Worm (Caenorhabditis elegans) whole organism, L4 larva: Measurements from ENCODE around the gene K12H6.9.

Source experiments
- F26F4.8 ChIP-seq: fragments of 200-800 bp; sonication (Bioruptor generic); conservative IDR thresholded peaks from 2 replicates; pipeline ENCODE4 v1.3.6; 2022; ENCODE audit warnings: missing genetic modification characterization, missing compliant biosample characterization
- F49E8.2 ChIP-seq: sonication (generic microtip); optimal IDR thresholded peaks from 2 replicates; lab custom pipeline; 2016; ENCODE audit warnings: missing compliant biosample characterization, mild to moderate bottlenecking, missing genetic modification characterization, borderline replicate concordance
- T20F7.1 ChIP-seq: fragments of 200-800 bp; sonication (Bioruptor generic); optimal IDR thresholded peaks from 2 replicates; lab custom pipeline; 2018; ENCODE audit warnings: mild to moderate bottlenecking, missing genetic modification characterization, missing compliant biosample characterization
- ZK337.2 ChIP-seq: fragments of 200-800 bp; sonication (Bioruptor generic); IDR thresholded peaks from 2 replicates; pipeline ENCODE4 v1.3.6; 2022; ENCODE audit warnings: missing genetic modification reagents, missing genetic modification characterization, missing compliant biosample characterization
- ZK546.5 ChIP-seq, 2 experiments: sonication (generic microtip); optimal IDR thresholded peaks; 2 replicates each; lab custom pipeline; 2017; ENCODE audit warnings: missing biosample characterization in 2 of 2, missing genetic modification characterization in 2 of 2
- aha-1 ChIP-seq: fragments of 150-350 bp; peaks from one replicate; lab custom pipeline; 2014; ENCODE audit warnings: missing biosample characterization, missing genetic modification characterization
- ama-1 ChIP-seq: fragments of 150-350 bp; optimal IDR thresholded peaks from 2 replicates; lab custom pipeline; 2014; ENCODE audit warnings: inconsistent platforms, mixed read lengths
- arid-1 ChIP-seq: fragments of 200-800 bp; sonication (Bioruptor generic); conservative IDR thresholded peaks from 2 replicates; pipeline ENCODE4 v1.3.6; 2022; ENCODE audit warnings: missing genetic modification reagents, missing genetic modification characterization, missing compliant biosample characterization
- ceh-28 ChIP-seq: fragments of 150-350 bp; optimal IDR thresholded peaks from 2 replicates; lab custom pipeline; 2014; ENCODE audit warnings: missing biosample characterization, missing genetic modification reagents, missing genetic modification characterization
- ceh-44 ChIP-seq: fragments of 200-800 bp; sonication (Bioruptor generic); IDR thresholded peaks from 2 replicates; pipeline ENCODE4 v1.3.6; 2022; ENCODE audit warnings: missing genetic modification reagents, missing genetic modification characterization, missing compliant biosample characterization
- ceh-62 ChIP-seq: sonication (generic microtip); optimal IDR thresholded peaks from 2 replicates; lab custom pipeline; 2017; ENCODE audit warnings: missing biosample characterization, missing genetic modification characterization
- ceh-82 ChIP-seq: sonication (generic microtip); optimal IDR thresholded peaks from 2 replicates; lab custom pipeline; 2017; ENCODE audit warnings: missing biosample characterization, missing genetic modification characterization
- ces-1 ChIP-seq: fragments of 150-350 bp; sonication (generic microtip); optimal IDR thresholded peaks from 4 replicates; lab custom pipeline; 2014; ENCODE audit warnings: missing biosample characterization, missing genetic modification reagents, missing genetic modification characterization
- daf-12 ChIP-seq: fragments of 150-350 bp; optimal IDR thresholded peaks from 2 replicates; lab custom pipeline; 2014; ENCODE audit warnings: missing biosample characterization, missing genetic modification reagents, missing genetic modification characterization
- daf-19 ChIP-seq: fragments of 200-800 bp; sonication (Bioruptor generic); conservative IDR thresholded peaks from 2 replicates; pipeline ENCODE4 v1.3.6; 2022; ENCODE audit warnings: missing genetic modification characterization, missing compliant biosample characterization
- dmd-6 ChIP-seq: fragments of 200-800 bp; sonication (Bioruptor generic); IDR thresholded peaks from 2 replicates; pipeline ENCODE4 v1.3.6; 2022; ENCODE audit warnings: missing genetic modification reagents, missing genetic modification characterization, missing compliant biosample characterization
- dmd-8 ChIP-seq: fragments of 200-800 bp; sonication (Bioruptor generic); IDR thresholded peaks from 2 replicates; pipeline ENCODE4 v1.3.6; 2022; ENCODE audit warnings: missing genetic modification characterization, missing compliant biosample characterization
- dmd-9 ChIP-seq: fragments of 200-800 bp; sonication (Bioruptor generic); IDR thresholded peaks from 2 replicates; pipeline ENCODE4 v1.3.6; 2022; ENCODE audit warnings: missing genetic modification reagents, missing genetic modification characterization, missing compliant biosample characterization
- duxl-1 ChIP-seq: sonication (generic microtip); optimal IDR thresholded peaks from 2 replicates; lab custom pipeline; 2016; ENCODE audit warnings: mild to moderate bottlenecking, missing genetic modification characterization, moderate library complexity, missing compliant biosample characterization; ENCODE audit not compliant: poor library complexity
- dve-1 ChIP-seq: sonication (generic microtip); optimal IDR thresholded peaks from 2 replicates; lab custom pipeline; 2017; ENCODE audit warnings: antibody characterized with exemption, mild to moderate bottlenecking, missing genetic modification characterization, missing compliant biosample characterization; ENCODE audit not compliant: insufficient read depth
- fos-1 ChIP-seq: fragments of 150-350 bp; optimal IDR thresholded peaks from 2 replicates; lab custom pipeline; 2014; ENCODE audit warnings: missing biosample characterization, missing genetic modification characterization
- gei-8 ChIP-seq: fragments of 200-800 bp; sonication (Bioruptor generic); optimal IDR thresholded peaks from 2 replicates; lab custom pipeline; 2018; ENCODE audit warnings: mild to moderate bottlenecking, missing genetic modification characterization, missing compliant biosample characterization
- hlh-11 ChIP-seq: fragments of 200-800 bp; sonication (Bioruptor generic); optimal IDR thresholded peaks from 2 replicates; lab custom pipeline; 2018; ENCODE audit warnings: mild to moderate bottlenecking, missing genetic modification characterization, missing compliant biosample characterization
- hlh-30 ChIP-seq: sonication (generic microtip); optimal IDR thresholded peaks from 2 replicates; lab custom pipeline; 2017; ENCODE audit warnings: antibody characterized with exemption, mild to moderate bottlenecking, missing genetic modification characterization, missing compliant biosample characterization; ENCODE audit not compliant: insufficient read depth
- hmg-1.1 ChIP-seq: fragments of 200-800 bp; sonication (Bioruptor generic); IDR thresholded peaks from 2 replicates; pipeline ENCODE4 v1.3.6; 2022; ENCODE audit warnings: missing genetic modification reagents, missing genetic modification characterization, missing compliant biosample characterization
- lim-7 ChIP-seq: fragments of 200-800 bp; sonication (Bioruptor generic); IDR thresholded peaks from 2 replicates; pipeline ENCODE4 v1.3.6; 2022; ENCODE audit warnings: missing genetic modification characterization, missing compliant biosample characterization
- lin-1 ChIP-seq: fragments of 200-800 bp; sonication (Bioruptor generic); IDR thresholded peaks from 2 replicates; pipeline ENCODE4 v1.3.6; 2022; ENCODE audit warnings: missing genetic modification reagents, missing genetic modification characterization, missing compliant biosample characterization
- madf-9 ChIP-seq: fragments of 200-800 bp; sonication (Bioruptor generic); conservative IDR thresholded peaks from 2 replicates; pipeline ENCODE4 v1.3.6; 2022; ENCODE audit warnings: missing genetic modification reagents, missing genetic modification characterization, missing compliant biosample characterization
- mep-1 ChIP-seq: fragments of 150-350 bp; sonication (generic microtip); optimal IDR thresholded peaks from 3 replicates; lab custom pipeline; 2014; ENCODE audit warnings: missing biosample characterization, missing genetic modification characterization
- mxl-2 ChIP-seq: fragments of 200-800 bp; sonication (Bioruptor generic); conservative IDR thresholded peaks from 2 replicates; pipeline ENCODE4 v1.3.6; 2022; ENCODE audit warnings: missing genetic modification reagents, missing genetic modification characterization, missing compliant biosample characterization
- nhr-102 ChIP-seq: sonication (generic microtip); optimal IDR thresholded peaks from 2 replicates; lab custom pipeline; 2016; ENCODE audit warnings: mild to moderate bottlenecking, missing genetic modification characterization, moderate library complexity, missing compliant biosample characterization
- nhr-11 ChIP-seq: fragments of 150-350 bp; optimal IDR thresholded peaks from 2 replicates; lab custom pipeline; 2014; ENCODE audit warnings: missing biosample characterization, missing genetic modification characterization
- nhr-237 ChIP-seq: sonication (generic microtip); optimal IDR thresholded peaks from 2 replicates; lab custom pipeline; 2017; ENCODE audit warnings: missing biosample characterization, missing genetic modification characterization
- nhr-28 ChIP-seq: fragments of 150-350 bp; optimal IDR thresholded peaks from 2 replicates; lab custom pipeline; 2014; ENCODE audit warnings: missing biosample characterization, missing genetic modification characterization
- nhr-42 ChIP-seq: fragments of 200-800 bp; sonication (Bioruptor generic); IDR thresholded peaks from 2 replicates; pipeline ENCODE4 v1.3.6; 2022; ENCODE audit warnings: missing genetic modification characterization, missing compliant biosample characterization
- nhr-48 ChIP-seq: sonication (generic microtip); optimal IDR thresholded peaks from 2 replicates; lab custom pipeline; 2016; ENCODE audit warnings: mild to moderate bottlenecking, missing genetic modification characterization, missing compliant biosample characterization
- nhr-6 ChIP-seq: fragments of 150-350 bp; optimal IDR thresholded peaks from 2 replicates; lab custom pipeline; 2014; ENCODE audit warnings: missing biosample characterization, missing genetic modification characterization
- nhr-76 ChIP-seq: fragments of 150-350 bp; optimal IDR thresholded peaks from 2 replicates; lab custom pipeline; 2014; ENCODE audit warnings: missing biosample characterization, missing genetic modification characterization
- pha-4 ChIP-seq, 2 experiments: fragments of 150-350 bp in 1 of 2; fragments of 200-800 bp in 1 of 2; sonication (Bioruptor generic) in 1 of 2; IDR thresholded peaks in 1 of 2; optimal IDR thresholded peaks in 1 of 2; 2 replicates each; pipeline versions ENCODE4 v1.3.6 to Lab custom; 2014 to 2022; ENCODE audit warnings: missing genetic modification characterization in 2 of 2, missing genetic modification reagents in 2 of 2, missing biosample characterization in 1 of 2, missing compliant biosample characterization in 1 of 2
- php-3 ChIP-seq: fragments of 200-800 bp; sonication (Bioruptor generic); IDR thresholded peaks from 2 replicates; pipeline ENCODE4 v1.3.6; 2022; ENCODE audit warnings: missing genetic modification reagents, missing genetic modification characterization, missing compliant biosample characterization
- set-16 ChIP-seq: fragments of 200-800 bp; sonication (Bioruptor generic); IDR thresholded peaks from 2 replicates; pipeline ENCODE4 v1.3.6; 2022; ENCODE audit warnings: missing genetic modification reagents, missing genetic modification characterization, missing compliant biosample characterization
- skn-1 ChIP-seq: fragments of 150-350 bp; optimal IDR thresholded peaks from 2 replicates; lab custom pipeline; 2014; ENCODE audit warnings: missing biosample characterization, missing genetic modification characterization
- snpc-1.2 ChIP-seq: fragments of 200-800 bp; sonication (Bioruptor generic); IDR thresholded peaks from 2 replicates; pipeline ENCODE4 v1.3.6; 2022; ENCODE audit warnings: missing genetic modification reagents, missing genetic modification characterization, missing compliant biosample characterization
- spr-1 ChIP-seq: sonication (generic microtip); optimal IDR thresholded peaks from 2 replicates; lab custom pipeline; 2016; ENCODE audit warnings: mild to moderate bottlenecking, missing genetic modification characterization, missing compliant biosample characterization
- tra-1 ChIP-seq: fragments of 200-800 bp; sonication (Bioruptor generic); IDR thresholded peaks from 2 replicates; pipeline ENCODE4 v1.3.6; 2022; ENCODE audit warnings: missing genetic modification reagents, missing genetic modification characterization, missing compliant biosample characterization
- zfp-3 ChIP-seq: fragments of 200-800 bp; sonication (Bioruptor generic); conservative IDR thresholded peaks from 2 replicates; pipeline ENCODE4 v1.3.6; 2022; ENCODE audit warnings: missing genetic modification reagents, missing genetic modification characterization, missing compliant biosample characterization
- zip-2 ChIP-seq: fragments of 150-350 bp; optimal IDR thresholded peaks from 2 replicates; lab custom pipeline; 2014; ENCODE audit warnings: missing biosample characterization, missing genetic modification characterization

K12H6.9 gene

ce11 chrII:2804949-2805348, 19.3 kb upstream of the K12H6.9 start:
- TF ChIP-seq gei-8 (no peak), lin-1 (GFP tag; lab: Robert Waterston, UW) (0 out of 2 replicates have a peak, but pooled peaks have one; percentile 22), dve-1 (tag; lab: Kevin White, UChicago) (peak; percentile 79), zfp-3 (GFP tag; lab: Robert Waterston, UW) (no peak), ceh-82 (no peak), T20F7.1 (GFP tag; lab: Kevin White, UChicago) (no peak), ces-1 (GFP tag; lab: Kevin White, UChicago) (no peak), ama-1 (lab: Kevin White, UChicago) (no peak), pha-4 (GFP tag; IDR thresholded peaks at IDR 0.05; lab: Robert Waterston, UW) (0 out of 2 replicates have a peak, but pooled peaks have one; percentile 52), pha-4 (tag; optimal IDR thresholded peaks at IDR 0.05; lab: Kevin White, UChicago) (no peak), dmd-8 (GFP tag; lab: Robert Waterston, UW) (no peak), nhr-48 (tag; lab: Kevin White, UChicago) (peak; percentile 75), set-16 (peak; percentile 26; the same call in 1 of the 2 replicates), ZK546.5 (tag; optimal IDR thresholded peaks at IDR 0.05; lab: Kevin White, UChicago) (no peak), php-3 (0 out of 2 replicates have a peak, but pooled peaks have one; percentile 15), nhr-237 (tag; lab: Kevin White, UChicago) (no peak), aha-1 (tag; lab: Kevin White, UChicago) (no peak), zip-2 (no peak), nhr-11 (no peak), nhr-28 (tag; lab: Kevin White, UChicago) (peak; percentile 32), F26F4.8 (no peak), daf-19 (GFP tag; lab: Robert Waterston, UW) (no peak), tra-1 (GFP tag; lab: Robert Waterston, UW) (peak; percentile 64; the same call in 1 of the 2 replicates), spr-1 (no peak), dmd-6 (peak; percentile 85), hlh-30 (tag; lab: Kevin White, UChicago) (peak; percentile 80), F49E8.2 (tag; lab: Kevin White, UChicago) (no peak), nhr-102 (tag; lab: Kevin White, UChicago) (no peak), hlh-11 (tag; lab: Kevin White, UChicago) (peak; percentile 37), madf-9 (GFP tag; lab: Robert Waterston, UW) (no peak)

- TF ChIP-seq nhr-28 (tag; lab: Kevin White, UChicago) (peak; percentile 12), nhr-76 (tag; lab: Kevin White, UChicago) (no peak)
Observed at ce11 chrII:2805566-2805965, 18.6 kb upstream of the K12H6.9 start.

- no peak for TF ChIP-seq arid-1
- peak; percentile 38 for TF ChIP-seq nhr-11
- 0 out of 2 replicates have a peak, but pooled peaks have one; percentile 23 for TF ChIP-seq hmg-1.1 (GFP tag; lab: Robert Waterston, UW)
- TF ChIP-seq lim-7, result no peak
- TF ChIP-seq ceh-82, result no peak
- TF ChIP-seq aha-1 (tag; lab: Kevin White, UChicago), result peak; percentile 95
- TF ChIP-seq nhr-237 (tag; lab: Kevin White, UChicago), result no peak
- TF ChIP-seq nhr-42 (GFP tag; lab: Robert Waterston, UW), result no peak
- TF ChIP-seq hlh-11 (tag; lab: Kevin White, UChicago), result no peak
- TF ChIP-seq dmd-9 (GFP tag; lab: Robert Waterston, UW), result no peak
- TF ChIP-seq ceh-62 (tag; lab: Kevin White, UChicago), result no peak
- no peak for TF ChIP-seq duxl-1 (tag; lab: Kevin White, UChicago)
- TF ChIP-seq ceh-28 (tag; lab: Kevin White, UChicago), result no peak
- no peak for TF ChIP-seq ZK337.2 (GFP tag; lab: Robert Waterston, UW)
- no peak for TF ChIP-seq mxl-2 (GFP tag; lab: Robert Waterston, UW)
- no peak for TF ChIP-seq madf-9 (GFP tag; lab: Robert Waterston, UW)
- no peak for TF ChIP-seq gei-8
- no peak for TF ChIP-seq nhr-6 (tag; lab: Kevin White, UChicago)
- no peak for TF ChIP-seq daf-12 (tag; lab: Kevin White, UChicago)
- peak; percentile 26 for TF ChIP-seq dve-1 (tag; lab: Kevin White, UChicago)
- TF ChIP-seq mep-1 (tag; lab: Kevin White, UChicago), result no peak
- no peak for TF ChIP-seq ZK546.5 (tag; optimal IDR thresholded peaks at IDR 0.05; lab: Kevin White, UChicago)
- no peak for TF ChIP-seq snpc-1.2 (GFP tag; lab: Robert Waterston, UW)
- no peak for TF ChIP-seq dmd-6
- no peak for TF ChIP-seq skn-1 (tag; lab: Kevin White, UChicago)
- no peak for TF ChIP-seq ceh-44
- no peak for TF ChIP-seq fos-1 (tag; lab: Kevin White, UChicago)
Observed at ce11 chrII:2807674-2808206, 16.5 kb upstream of the K12H6.9 start, which contains the start of gene K12H6.12. K12H6.12 (plus strand) TSS chrII:2808156.
